Worm (Caenorhabditis elegans) whole organism, early embryonic: ENCODE measurements around the gene glb-5.

Experiments used
- ama-1 ChIP-seq: fragments of 150-350 bp; optimal IDR thresholded peaks from 2 replicates; lab custom pipeline; 2014
- ceh-13 ChIP-seq: fragments of 200-800 bp; sonication (Bioruptor generic); optimal IDR thresholded peaks from 2 replicates; lab custom pipeline; 2018; ENCODE audit warnings: mild to moderate bottlenecking, missing genetic modification characterization, missing compliant biosample characterization
- ceh-36 ChIP-seq: sonication (generic microtip); optimal IDR thresholded peaks from 2 replicates; lab custom pipeline; 2016; ENCODE audit warnings: missing genetic modification characterization, inconsistent platforms, missing compliant biosample characterization
- ets-7 ChIP-seq: sonication (generic microtip); optimal IDR thresholded peaks from 2 replicates; lab custom pipeline; 2016; ENCODE audit warnings: missing genotype, missing genetic modification characterization, missing compliant biosample characterization
- flt-1 ChIP-seq: fragments of 200-800 bp; sonication (Bioruptor generic); IDR thresholded peaks from 2 replicates; pipeline ENCODE4 v1.3.6; 2022; ENCODE audit warnings: missing genetic modification characterization, missing compliant biosample characterization
- tbx-37 ChIP-seq: fragments of 200-800 bp; sonication (Bioruptor generic); conservative IDR thresholded peaks from 2 replicates; pipeline ENCODE4 v1.3.6; 2022; ENCODE audit warnings: missing genetic modification reagents, missing genetic modification characterization, missing compliant biosample characterization

ce11 chrV:5613109-5613508 is 54.4 kb downstream of the glb-5 start, which contains the start of gene lrpc-1:
- TF ChIP-seq ama-1 (lab: Kevin White, UChicago), result no peak
- no peak for TF ChIP-seq ceh-13 (GFP tag; lab: Kevin White, UChicago)
- TF ChIP-seq ets-7 (tag; lab: Kevin White, UChicago), result no peak
- no peak for TF ChIP-seq flt-1 (GFP tag; lab: Robert Waterston, UW)
- no peak for TF ChIP-seq ceh-36
- TF ChIP-seq tbx-37 (GFP tag; lab: Robert Waterston, UW), result no peak
